Worm (Caenorhabditis elegans) whole organism, L4/young adult: ENCODE data around the gene C18A11.1.

Experiments
- dao-5 ChIP-seq: sonication (generic microtip); optimal IDR thresholded peaks from 2 replicates; lab custom pipeline; 2016; ENCODE audit warnings: missing genotype, missing genetic modification characterization, moderate library complexity, missing compliant biosample characterization
- him-1 ChIP-seq: sonication (generic microtip); optimal IDR thresholded peaks from 2 replicates; lab custom pipeline; 2016; ENCODE audit warnings: missing genotype, missing genetic modification reagents, missing genetic modification characterization, missing compliant biosample characterization

ce11 chrX:8089916-8090315, 20.8 kb downstream of the C18A11.1 start:
- no peak for TF ChIP-seq him-1 (tag; lab: Kevin White, UChicago)
- TF ChIP-seq dao-5 (tag; lab: Kevin White, UChicago): no peak
